Worm (Caenorhabditis elegans): Measurements from ENCODE around the gene str-46.

The str-46 gene

ce11 chrV:2884411-2884810, 15.4 kb downstream of the str-46 start, which contains the start of gene sre-24:
sre-24 (plus strand) TSS chrV:2884711.
- no peak for TF ChIP-seq peb-1 (tag; optimal IDR thresholded peaks at IDR 0.05)
- TF ChIP-seq nhr-21 (tag; optimal IDR thresholded peaks at IDR 0.05): no peak
- TF ChIP-seq zag-1 (tag; optimal IDR thresholded peaks at IDR 0.05): no peak
- no peak for TF ChIP-seq unc-39 (tag; optimal IDR thresholded peaks at IDR 0.05)
- TF ChIP-seq lin-13 (GFP tag; optimal IDR thresholded peaks at IDR 0.05): no peak
- TF ChIP-seq fos-1 (tag; optimal IDR thresholded peaks at IDR 0.05): no peak

ce11 chrV:2883097-2883496, 16.7 kb downstream of the str-46 start:
- TF ChIP-seq R02D3.7 (tag; optimal IDR thresholded peaks at IDR 0.05) (no peak), sma-9 (GFP tag; optimal IDR thresholded peaks at IDR 0.05) (no peak), sma-9 (tag; optimal IDR thresholded peaks at IDR 0.05) (no peak), alr-1 (tag; optimal IDR thresholded peaks at IDR 0.05) (no peak), lin-13 (GFP tag; optimal IDR thresholded peaks at IDR 0.05) (no peak), mdl-1 (tag; optimal IDR thresholded peaks at IDR 0.05) (no peak), ztf-4 (tag; optimal IDR thresholded peaks at IDR 0.05) (no peak), lsy-2 (tag; optimal IDR thresholded peaks at IDR 0.05) (no peak)

- no peak for TF ChIP-seq nhr-25 (tag; optimal IDR thresholded peaks at IDR 0.05)
- no peak for TF ChIP-seq R02D3.7 (tag; optimal IDR thresholded peaks at IDR 0.05)
- TF ChIP-seq snpc-4 (tag; optimal IDR thresholded peaks at IDR 0.05): no peak
- TF ChIP-seq ztf-4 (tag; optimal IDR thresholded peaks at IDR 0.05): no peak
Measured at ce11 chrV:2881565-2881964, 18.2 kb downstream of the str-46 start.

- no peak for TF ChIP-seq Y55F3AM.14 (GFP tag; optimal IDR thresholded peaks at IDR 0.05)
- TF ChIP-seq crh-2 (tag; optimal IDR thresholded peaks at IDR 0.05): no peak
- peak; percentile 34 for TF ChIP-seq fos-1 (tag; optimal IDR thresholded peaks at IDR 0.05)
Measured at ce11 chrV:2881016-2881415, 18.8 kb downstream of the str-46 start, which contains the start of gene ifc-1. ifc-1 (plus strand) TSS chrV:2881393.

ce11 chrV:2880356-2880755, 19.4 kb downstream of the str-46 start:
- peak; percentile 82 for TF ChIP-seq fos-1 (tag; optimal IDR thresholded peaks at IDR 0.05)
- peak; percentile 31 for TF ChIP-seq gmeb-1 (tag; optimal IDR thresholded peaks at IDR 0.05)
- no peak for TF ChIP-seq alr-1 (tag; optimal IDR thresholded peaks at IDR 0.05)
- TF ChIP-seq unc-39 (tag; optimal IDR thresholded peaks at IDR 0.05): no peak

ce11 chrV:2879801-2880200, 20.0 kb downstream of the str-46 start, which contains the start of gene str-39:
str-39 (minus strand) TSS chrV:2879901.
- TF ChIP-seq nhr-77 (tag; optimal IDR thresholded peaks at IDR 0.05) (no peak), zag-1 (tag; optimal IDR thresholded peaks at IDR 0.05) (no peak)

ce11 chrV:2877509-2877908, 22.3 kb downstream of the str-46 start, which contains the start of gene F37B4.10:
F37B4.10 (minus strand) TSS chrV:2877609.
- peak; percentile 32 for TF ChIP-seq unc-55 (GFP tag; optimal IDR thresholded peaks at IDR 0.05)
- no peak for TF ChIP-seq elt-3 (tag; optimal IDR thresholded peaks at IDR 0.05)

ce11 chrV:2876188-2876831, 23.5 kb downstream of the str-46 start:
- TF ChIP-seq zag-1 (tag; optimal IDR thresholded peaks at IDR 0.05): no peak
- TF ChIP-seq peb-1 (tag; optimal IDR thresholded peaks at IDR 0.05): no peak
- no peak for TF ChIP-seq nhr-129 (tag; optimal IDR thresholded peaks at IDR 0.05)
- no peak for TF ChIP-seq fos-1 (tag; optimal IDR thresholded peaks at IDR 0.05)
- no peak for TF ChIP-seq unc-39 (tag; optimal IDR thresholded peaks at IDR 0.05)
- no peak for TF ChIP-seq nhr-77 (tag; optimal IDR thresholded peaks at IDR 0.05)
- TF ChIP-seq blmp-1 (tag; optimal IDR thresholded peaks at IDR 0.05; ENCODE audit: insufficient read depth): no peak
- no peak for TF ChIP-seq ztf-11 (tag; optimal IDR thresholded peaks at IDR 0.05)
- TF ChIP-seq ama-1 (optimal IDR thresholded peaks at IDR 0.05): no peak
- no peak for TF ChIP-seq gmeb-1 (tag; optimal IDR thresholded peaks at IDR 0.05)
- no peak for TF ChIP-seq egl-27 (tag; optimal IDR thresholded peaks at IDR 0.05)
- no peak for TF ChIP-seq snpc-4 (tag; optimal IDR thresholded peaks at IDR 0.05)
- no peak for TF ChIP-seq nhr-237 (tag; optimal IDR thresholded peaks at IDR 0.05)
- no peak for TF ChIP-seq R02D3.7 (tag; optimal IDR thresholded peaks at IDR 0.05)
- no peak for TF ChIP-seq sem-4 (tag; optimal IDR thresholded peaks at IDR 0.05)
- TF ChIP-seq unc-62 (GFP tag; optimal IDR thresholded peaks at IDR 0.05): no peak
- no peak for TF ChIP-seq nhr-12 (tag; optimal IDR thresholded peaks at IDR 0.05)
- no peak for TF ChIP-seq crh-2 (tag; optimal IDR thresholded peaks at IDR 0.05)
- no peak for TF ChIP-seq lin-13 (GFP tag; optimal IDR thresholded peaks at IDR 0.05)

Data from whole organism, L2 larva.